Worm (Caenorhabditis elegans): ENCODE results near the gene ilys-4.

- TF ChIP-seq flt-1 (GFP tag; IDR thresholded peaks at IDR 0.05) (no peak), ama-1 (optimal IDR thresholded peaks at IDR 0.05) (no peak), F13C5.2 (tag; optimal IDR thresholded peaks at IDR 0.05) (no peak), aly-1 (tag; optimal IDR thresholded peaks at IDR 0.05) (no peak), hmg-4 (GFP tag; optimal IDR thresholded peaks at IDR 0.05) (no peak), B0310.2 (tag; optimal IDR thresholded peaks at IDR 0.05) (no peak), tra-4 (tag; optimal IDR thresholded peaks at IDR 0.05) (no peak), ets-7 (tag; optimal IDR thresholded peaks at IDR 0.05) (no peak), pes-1 (GFP tag; IDR thresholded peaks at IDR 0.05) (no peak), scrt-1 (GFP tag; IDR thresholded peaks at IDR 0.05) (no peak), tbx-11 (GFP tag; IDR thresholded peaks at IDR 0.05) (no peak), ceh-36 (tag; optimal IDR thresholded peaks at IDR 0.05) (no peak), hmbx-1 (tag; optimal IDR thresholded peaks at IDR 0.05) (no peak), hnd-1 (tag; optimal IDR thresholded peaks at IDR 0.05) (no peak)
These were observed 18.3 kb downstream of the ilys-4 start, which contains the start of gene srt-73 for ce11 chrIV:7879017-7879416.

Data from whole organism, early embryonic.